Worm (Caenorhabditis elegans): ENCODE data around the gene C03H5.7.

C03H5.7 gene

ce11 chrII:370394-370793 lies 9.6 kb upstream of the C03H5.7 start:
- no peak for TF ChIP-seq eyg-1 (tag; optimal IDR thresholded peaks at IDR 0.05)
- TF ChIP-seq hlh-6 (tag; optimal IDR thresholded peaks at IDR 0.05): no peak
- TF ChIP-seq unc-86 (tag; optimal IDR thresholded peaks at IDR 0.05): no peak
- TF ChIP-seq nfya-1 (tag; optimal IDR thresholded peaks at IDR 0.05): peak; percentile 53

- TF ChIP-seq pag-3 (tag; optimal IDR thresholded peaks at IDR 0.05; ENCODE audit: borderline replicate concordance): no peak
- TF ChIP-seq npax-4 (tag; optimal IDR thresholded peaks at IDR 0.05): no peak
- TF ChIP-seq ceh-34 (tag; optimal IDR thresholded peaks at IDR 0.05): no peak
- no peak for TF ChIP-seq hlh-15 (tag; optimal IDR thresholded peaks at IDR 0.05)
- no peak for TF ChIP-seq nhr-11 (tag; optimal IDR thresholded peaks at IDR 0.05)
- TF ChIP-seq fax-1 (tag; optimal IDR thresholded peaks at IDR 0.05): no peak
- TF ChIP-seq ztf-16 (tag; optimal IDR thresholded peaks at IDR 0.05): no peak
- no peak for TF ChIP-seq ama-1 (optimal IDR thresholded peaks at IDR 0.05)
- TF ChIP-seq zip-5 (tag; optimal IDR thresholded peaks at IDR 0.05): no peak
- TF ChIP-seq elt-2 (tag; optimal IDR thresholded peaks at IDR 0.05): no peak
- TF ChIP-seq odd-2 (tag; optimal IDR thresholded peaks at IDR 0.05): no peak
- no peak for TF ChIP-seq tbx-2 (tag; optimal IDR thresholded peaks at IDR 0.05)
- TF ChIP-seq K02D7.2 (tag; optimal IDR thresholded peaks at IDR 0.05): no peak
Measured at ce11 chrII:371549-371948, 8.5 kb upstream of the C03H5.7 start.

DNA sequence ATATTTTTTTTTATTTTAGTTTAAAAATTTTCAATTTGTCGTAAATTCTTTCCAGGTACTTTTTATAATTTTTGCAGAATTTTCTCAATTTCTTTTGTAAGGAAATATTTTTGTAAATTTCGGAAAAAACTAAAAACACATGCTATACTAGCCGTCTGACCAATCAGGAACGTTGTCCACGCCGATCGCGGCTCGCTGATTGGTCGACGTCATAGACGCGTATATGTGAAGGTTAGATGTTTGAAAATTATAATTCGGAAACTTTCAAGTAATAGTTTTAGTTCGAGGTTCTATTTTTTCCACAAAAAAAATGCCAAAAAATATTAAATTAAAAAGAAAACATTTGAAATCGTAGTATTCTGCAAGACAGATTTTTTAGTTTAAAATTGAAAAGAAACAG lies 7.8 kb upstream of the C03H5.7 start:
- no peak for TF ChIP-seq T23F11.4 (GFP tag; optimal IDR thresholded peaks at IDR 0.05)
- TF ChIP-seq ets-4 (tag; optimal IDR thresholded peaks at IDR 0.05): no peak
- no peak for TF ChIP-seq hlh-30 (tag; optimal IDR thresholded peaks at IDR 0.05; ENCODE audit: insufficient read depth)
- peak; percentile 69 for TF ChIP-seq nfya-1 (tag; optimal IDR thresholded peaks at IDR 0.05)

DNA sequence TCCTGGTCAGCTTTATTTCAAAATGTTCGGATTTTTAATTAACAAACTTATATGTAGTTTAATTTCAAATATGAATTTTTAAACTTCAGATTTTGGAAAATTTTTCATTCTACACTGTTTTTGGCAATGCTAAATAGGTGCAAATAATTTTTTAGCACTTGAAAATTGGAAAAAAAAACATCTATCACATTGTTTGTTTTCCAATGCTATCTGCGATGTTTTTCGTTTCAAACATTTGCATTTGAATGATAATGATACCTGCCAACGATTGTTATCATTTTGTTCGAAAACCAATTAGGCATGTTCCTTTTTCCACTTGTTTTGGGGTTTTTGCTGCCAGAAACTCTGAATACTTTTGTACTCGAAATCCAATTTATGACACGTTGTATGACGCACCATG lies 5.1 kb upstream of the C03H5.7 start, which contains the start of gene C03H5.4:
Gene C03H5.4 (plus strand): TSS at position 301 of the 400 bp plus-strand sequence.
- TF ChIP-seq madf-2 (tag; optimal IDR thresholded peaks at IDR 0.05): no peak
- no peak for TF ChIP-seq hlh-13 (GFP tag; optimal IDR thresholded peaks at IDR 0.05)

DNA sequence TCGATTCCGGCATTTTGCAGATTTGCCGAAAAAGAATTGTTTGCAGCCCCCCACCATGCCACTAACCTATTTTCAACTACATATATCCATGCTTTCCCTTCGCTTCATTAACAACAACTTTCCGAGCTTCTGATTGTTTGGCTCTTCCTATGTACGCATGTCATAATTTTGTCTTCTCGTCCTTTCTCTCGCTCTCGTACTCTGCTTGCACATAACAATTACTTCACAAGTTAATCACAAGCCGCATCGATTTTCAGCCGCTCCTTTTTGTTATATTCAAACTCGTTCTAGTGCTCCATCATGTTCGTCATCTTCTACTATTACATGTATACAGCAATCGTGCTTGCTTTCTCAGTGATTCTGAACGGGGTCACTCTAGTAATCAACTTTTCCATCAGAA lies 1.7 kb upstream of the C03H5.7 start, which contains the start of gene C03H5.9:
Gene C03H5.9 (plus strand): TSS at position 301 of the 400 bp plus-strand sequence.
- TF ChIP-seq unc-86 (tag; optimal IDR thresholded peaks at IDR 0.05) (no peak), odd-2 (tag; optimal IDR thresholded peaks at IDR 0.05) (no peak), fax-1 (tag; optimal IDR thresholded peaks at IDR 0.05) (no peak), Y22D7AL.16 (tag; optimal IDR thresholded peaks at IDR 0.05) (no peak)

ce11 chrII:385258-385657 lies 5.2 kb downstream of the C03H5.7 start, which contains the start of gene C03H5.5:
TSS of gene C03H5.5 (minus strand) at chrII:385358.
- no peak for TF ChIP-seq madf-2 (tag; optimal IDR thresholded peaks at IDR 0.05)
- no peak for TF ChIP-seq ceh-34 (tag; optimal IDR thresholded peaks at IDR 0.05)
- no peak for TF ChIP-seq fkh-10 (GFP tag; optimal IDR thresholded peaks at IDR 0.05)
- no peak for TF ChIP-seq ama-1 (optimal IDR thresholded peaks at IDR 0.05)
- TF ChIP-seq pha-4 (tag; optimal IDR thresholded peaks at IDR 0.05): no peak
- no peak for TF ChIP-seq ztf-16 (tag; optimal IDR thresholded peaks at IDR 0.05)

- no peak for TF ChIP-seq tbx-2 (tag; optimal IDR thresholded peaks at IDR 0.05)
Measured at ce11 chrII:385957-386356, 5.9 kb downstream of the C03H5.7 start, which contains the start of gene C03H5.3. TSS of gene C03H5.3 (plus strand) at chrII:386088.

DNA sequence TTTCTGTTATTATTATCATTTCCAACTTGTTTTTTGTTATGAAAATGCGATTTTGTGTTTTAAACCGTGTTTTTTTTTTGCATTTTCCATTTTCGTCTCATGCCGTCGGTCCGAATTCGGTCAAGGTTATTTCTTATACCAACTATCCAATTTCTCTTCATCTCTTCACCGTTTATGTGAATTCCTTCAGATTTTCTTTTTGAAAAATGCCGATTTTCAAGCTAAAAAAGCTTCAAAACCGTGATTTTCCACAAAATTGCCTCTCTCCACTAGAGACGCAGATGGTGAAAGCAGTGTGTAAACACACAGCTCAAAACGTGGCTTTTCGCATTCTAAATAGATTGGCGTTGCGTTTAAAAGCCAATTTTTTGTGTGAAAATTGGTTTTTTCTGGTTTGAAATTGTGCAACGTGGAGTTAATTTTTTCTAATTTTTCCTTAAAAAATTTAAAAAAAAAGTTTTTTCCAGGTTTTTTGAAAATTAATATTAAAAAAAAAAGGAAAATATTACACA lies 7.9 kb downstream of the C03H5.7 start:
- TF ChIP-seq ttx-3 (tag; optimal IDR thresholded peaks at IDR 0.05): no peak
- TF ChIP-seq elt-2 (tag; optimal IDR thresholded peaks at IDR 0.05): peak; percentile 15
